Worm (Caenorhabditis elegans): ENCODE results near the gene pmp-2.
A peak's percentile ranks its signal among the peaks of the same experiment; 100 is the strongest.

pmp-2 gene

DNA sequence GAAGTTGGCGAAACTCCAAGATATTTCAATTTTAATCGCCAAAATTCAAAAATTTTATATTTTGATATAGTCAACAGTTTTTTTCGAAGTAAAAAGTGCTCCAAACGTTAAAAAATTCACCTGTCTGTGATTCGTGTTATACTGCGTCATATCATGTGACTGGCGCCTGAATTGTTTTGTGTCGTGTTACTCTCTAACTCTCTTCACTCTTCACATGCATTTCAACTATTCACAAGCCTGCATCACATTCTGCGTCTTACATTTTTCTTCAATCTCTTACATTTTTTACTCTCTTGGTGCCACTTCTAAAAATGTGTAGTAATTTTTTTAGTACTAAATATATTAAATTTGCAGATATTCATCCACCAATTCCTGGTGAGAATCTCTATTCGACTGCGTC lies 40.8 kb upstream of the pmp-2 start, which contains the start of gene flcn-1 (continued):
- peak; percentile 61 for TF ChIP-seq swsn-7 (tag; optimal IDR thresholded peaks at IDR 0.05)
- TF ChIP-seq ztf-4 (tag; optimal IDR thresholded peaks at IDR 0.05), result no peak
- TF ChIP-seq unc-62 (GFP tag; optimal IDR thresholded peaks at IDR 0.05), result no peak
- peak; percentile 40 for TF ChIP-seq tbx-2 (tag; optimal IDR thresholded peaks at IDR 0.05)

DNA sequence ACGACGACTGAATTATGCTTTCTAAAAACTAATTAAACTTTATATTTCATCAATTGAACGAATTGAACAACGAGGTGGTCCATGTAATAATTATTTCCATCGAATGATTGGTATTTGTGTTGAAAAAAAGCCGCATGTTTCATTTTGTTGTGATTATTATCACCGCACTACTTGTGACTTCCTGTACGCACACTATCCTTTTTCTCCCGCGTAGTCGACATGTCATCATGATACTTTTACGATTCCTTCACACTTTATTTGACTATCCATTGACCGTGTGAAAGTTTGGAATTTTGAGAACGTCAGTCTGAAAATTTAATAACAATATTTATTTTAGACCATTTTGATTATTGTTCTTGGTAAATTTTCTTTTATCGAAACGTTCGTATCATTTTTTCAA lies 40.0 kb upstream of the pmp-2 start, which contains the start of gene F22D3.4:
F22D3.4 (minus strand) TSS at position 1 of the 400 bp plus-strand sequence.
- no peak for TF ChIP-seq hlh-17 (GFP tag; optimal IDR thresholded peaks at IDR 0.05; ENCODE audit: borderline replicate concordance)
- no peak for TF ChIP-seq nhr-71 (tag; optimal IDR thresholded peaks at IDR 0.05)
- TF ChIP-seq lin-35 (GFP tag; optimal IDR thresholded peaks at IDR 0.05), result peak in 1 of 2 experiments; percentile 30
- TF ChIP-seq elt-2 (tag; optimal IDR thresholded peaks at IDR 0.05), result no peak
- peak; percentile 14 for TF ChIP-seq blmp-1 (tag; optimal IDR thresholded peaks at IDR 0.05)

DNA sequence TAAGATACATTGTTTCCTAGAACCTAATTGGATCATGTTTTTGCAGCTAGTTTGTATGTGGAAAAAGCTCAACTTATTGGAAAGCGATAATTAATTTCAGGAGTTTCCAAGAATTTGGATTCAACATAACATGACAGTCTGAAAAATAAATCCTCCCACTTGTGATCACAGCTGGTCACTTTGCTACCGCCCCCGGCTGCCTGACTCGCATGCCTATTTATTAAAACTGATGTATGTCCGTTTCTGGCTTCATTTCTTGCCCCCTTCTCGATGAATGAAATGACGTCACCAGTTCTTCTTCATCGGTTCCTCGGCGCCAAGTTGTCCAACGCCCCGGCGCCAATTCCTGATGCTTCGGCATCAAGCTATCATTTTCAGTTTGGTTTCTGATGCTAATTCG lies 39.4 kb upstream of the pmp-2 start:
- TF ChIP-seq ceh-88 (GFP tag; IDR thresholded peaks at IDR 0.05), result no peak
- TF ChIP-seq hlh-4 (tag; optimal IDR thresholded peaks at IDR 0.05), result peak; percentile 33
- TF ChIP-seq nhr-20 (tag; optimal IDR thresholded peaks at IDR 0.05), result no peak
- no peak for TF ChIP-seq isw-1 (GFP tag; IDR thresholded peaks at IDR 0.05)
- TF ChIP-seq ztf-11 (tag; optimal IDR thresholded peaks at IDR 0.05), result peak in 1 of 2 experiments; percentile 10

DNA sequence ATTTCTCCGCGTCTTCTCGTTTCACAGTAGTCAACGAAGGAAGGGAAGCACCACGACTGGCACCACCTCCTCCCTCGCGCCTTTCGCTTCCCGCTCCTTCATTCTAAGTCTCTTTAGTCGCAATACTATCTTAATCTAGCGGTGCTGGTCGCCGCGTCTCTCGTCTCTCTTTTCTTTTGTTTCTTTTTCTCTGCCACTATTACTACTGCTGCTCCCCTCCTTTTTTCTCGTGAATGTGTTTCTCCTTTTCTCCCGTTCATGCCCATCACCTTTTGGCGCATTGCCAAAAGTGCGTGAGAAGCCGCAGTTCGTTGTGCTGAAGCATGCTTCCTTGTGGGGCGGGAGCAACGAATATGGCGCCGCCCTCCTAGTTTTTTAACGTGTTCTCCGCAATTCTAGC lies 38.9 kb upstream of the pmp-2 start:
- TF ChIP-seq unc-86 (tag; optimal IDR thresholded peaks at IDR 0.05) (peak; percentile 39), nhr-19 (GFP tag; conservative IDR thresholded peaks at IDR 0.05) (peak; percentile 43), nhr-47 (tag; optimal IDR thresholded peaks at IDR 0.05) (peak; percentile 56), nhr-71 (tag; optimal IDR thresholded peaks at IDR 0.05) (peak; percentile 67), nhr-85 (tag) (peak; percentile 71), lin-35 (GFP tag; optimal IDR thresholded peaks at IDR 0.05) (peak; percentile 56 to 57), lin-13 (GFP tag; optimal IDR thresholded peaks at IDR 0.05) (peak; percentile 63), unc-98 (GFP tag; IDR thresholded peaks at IDR 0.05) (no peak), ceh-82 (tag; optimal IDR thresholded peaks at IDR 0.05) (peak in 2 of 3 experiments; percentile 38 to 72), nhr-90 (tag; optimal IDR thresholded peaks at IDR 0.05; ENCODE audit: poor library complexity) (peak; percentile 50), elt-3 (tag; optimal IDR thresholded peaks at IDR 0.05) (peak in 2 of 6 experiments; percentile 33 to 44), fos-1 (tag; optimal IDR thresholded peaks at IDR 0.05) (no peak), ama-1 (optimal IDR thresholded peaks at IDR 0.05) (peak; percentile 21), rnt-1 (tag; optimal IDR thresholded peaks at IDR 0.05) (peak; percentile 55), ceh-90 (tag; optimal IDR thresholded peaks at IDR 0.05) (no peak), unc-130 (tag; optimal IDR thresholded peaks at IDR 0.05) (peak; percentile 34), snu-23 (GFP tag; optimal IDR thresholded peaks at IDR 0.05) (peak; percentile 77), fkh-8 (tag; optimal IDR thresholded peaks at IDR 0.05) (peak; percentile 79), lin-14 (GFP tag; optimal IDR thresholded peaks at IDR 0.05) (peak; percentile 93), nhr-20 (tag; optimal IDR thresholded peaks at IDR 0.05) (peak; percentile 59), egl-27 (tag; optimal IDR thresholded peaks at IDR 0.05) (peak in 1 of 2 experiments; percentile 36), zip-4 (GFP tag; optimal IDR thresholded peaks at IDR 0.05) (no peak), pqm-1 (tag; optimal IDR thresholded peaks at IDR 0.05) (no peak), sox-4 (tag; optimal IDR thresholded peaks at IDR 0.05) (no peak), blmp-1 (tag; optimal IDR thresholded peaks at IDR 0.05) (peak; percentile 96), irx-1 (tag; optimal IDR thresholded peaks at IDR 0.05) (no peak), tbx-2 (tag; optimal IDR thresholded peaks at IDR 0.05) (peak; percentile 50), isw-1 (GFP tag; IDR thresholded peaks at IDR 0.05) (no peak), ceh-8 (GFP tag; optimal IDR thresholded peaks at IDR 0.05) (no peak), skn-1 (tag; optimal IDR thresholded peaks at IDR 0.05) (peak; percentile 76), ces-1 (GFP tag; optimal IDR thresholded peaks at IDR 0.05) (no peak), swsn-7 (tag; optimal IDR thresholded peaks at IDR 0.05) (peak; percentile 67), jun-1 (tag; optimal IDR thresholded peaks at IDR 0.05) (peak; percentile 67), elt-2 (tag; optimal IDR thresholded peaks at IDR 0.05) (peak; percentile 35), efl-1 (optimal IDR thresholded peaks at IDR 0.05) (peak; percentile 59 to 74), efl-1 (GFP tag; optimal IDR thresholded peaks at IDR 0.05 in 1 of 2) (peak; percentile 39 to 93), mep-1 (tag; optimal IDR thresholded peaks at IDR 0.05) (peak; percentile 84), alr-1 (tag; optimal IDR thresholded peaks at IDR 0.05; ENCODE audit: borderline replicate concordance) (no peak), snpc-4 (tag; optimal IDR thresholded peaks at IDR 0.05) (no peak), egl-13 (tag; optimal IDR thresholded peaks at IDR 0.05) (peak; percentile 32)
